Worm (Caenorhabditis elegans): ENCODE data around the gene F38H4.6.

ce11 chrIV:11799240-11799639, 48.4 kb downstream of the F38H4.6 start:
- no peak for TF ChIP-seq ama-1 (optimal IDR thresholded peaks at IDR 0.05)
- no peak for TF ChIP-seq vab-15 (tag; optimal IDR thresholded peaks at IDR 0.05)
- no peak for TF ChIP-seq sptf-1 (tag; optimal IDR thresholded peaks at IDR 0.05)
- no peak for TF ChIP-seq skn-1 (tag; optimal IDR thresholded peaks at IDR 0.05)
- no peak for TF ChIP-seq unc-30 (tag; optimal IDR thresholded peaks at IDR 0.05)
- no peak for TF ChIP-seq mdl-1 (tag; optimal IDR thresholded peaks at IDR 0.05)
- no peak for TF ChIP-seq Y116A8C.19 (tag; optimal IDR thresholded peaks at IDR 0.05; ENCODE audit: borderline replicate concordance)
